Worm (Caenorhabditis elegans) whole organism, L3 larva: Measurements from ENCODE around the gene nhr-101.
A peak's percentile ranks its signal among the peaks of the same experiment; 100 is the strongest.

ENCODE experiments used
- R02D3.7 ChIP-seq: fragments of 150-350 bp; optimal IDR thresholded peaks from 2 replicates; lab custom pipeline; 2014; ENCODE audit warnings: missing biosample characterization, missing genetic modification characterization
- aly-2 ChIP-seq: fragments of 150-350 bp; optimal IDR thresholded peaks from 2 replicates; lab custom pipeline; 2014; ENCODE audit warnings: missing biosample characterization, missing genetic modification characterization
- ama-1 ChIP-seq: fragments of 150-350 bp; optimal IDR thresholded peaks from 2 replicates; lab custom pipeline; 2018
- ceh-16 ChIP-seq: sonication (generic microtip); optimal IDR thresholded peaks from 2 replicates; lab custom pipeline; 2017; ENCODE audit warnings: missing biosample characterization, missing genetic modification characterization
- ceh-28 ChIP-seq: fragments of 150-350 bp; optimal IDR thresholded peaks from 2 replicates; lab custom pipeline; 2014; ENCODE audit warnings: missing biosample characterization, missing genetic modification reagents, missing genetic modification characterization
- ceh-82 ChIP-seq: fragments of 150-350 bp; optimal IDR thresholded peaks from 2 replicates; lab custom pipeline; 2014; ENCODE audit warnings: missing biosample characterization, missing genetic modification characterization
- ceh-9 ChIP-seq: sonication (generic microtip); optimal IDR thresholded peaks from 2 replicates; lab custom pipeline; 2018; ENCODE audit warnings: missing biosample characterization, missing genetic modification characterization
- daf-12 ChIP-seq: fragments of 150-350 bp; optimal IDR thresholded peaks from 2 replicates; lab custom pipeline; 2014; ENCODE audit warnings: missing biosample characterization, missing genetic modification reagents, missing genetic modification characterization
- egl-27 ChIP-seq: sonication (generic microtip); optimal IDR thresholded peaks from 4 replicates; lab custom pipeline; 2017; ENCODE audit warnings: missing biosample characterization, missing genetic modification reagents, missing genetic modification characterization
- egl-5 ChIP-seq: fragments of 150-350 bp; optimal IDR thresholded peaks from 2 replicates; lab custom pipeline; 2017; ENCODE audit warnings: missing biosample characterization, missing genetic modification reagents, missing genetic modification characterization, inconsistent platforms
- elt-1 ChIP-seq: fragments of 150-350 bp; optimal IDR thresholded peaks from 2 replicates; lab custom pipeline; 2014; ENCODE audit warnings: missing biosample characterization, missing genetic modification characterization
- elt-2 ChIP-seq: sonication (generic microtip); optimal IDR thresholded peaks from 2 replicates; lab custom pipeline; 2016; ENCODE audit warnings: missing genetic modification reagents, mild to moderate bottlenecking, missing genetic modification characterization, missing compliant biosample characterization
- elt-3 ChIP-seq, 3 experiments: fragments of 150-350 bp in 1 of 3; sonication (generic microtip) in 2 of 3; optimal IDR thresholded peaks; 2 replicates in 2 of 3; 4 replicates in 1 of 3; lab custom pipeline; 2014 to 2017; ENCODE audit warnings: missing biosample characterization in 3 of 3, missing genetic modification characterization in 3 of 3
- eor-1 ChIP-seq, 2 experiments: fragments of 150-350 bp; optimal IDR thresholded peaks; 2 replicates each; lab custom pipeline; 2014 to 2018; ENCODE audit warnings: missing biosample characterization in 2 of 2, missing genetic modification characterization in 2 of 2
- fos-1 ChIP-seq: fragments of 150-350 bp; optimal IDR thresholded peaks from 2 replicates; lab custom pipeline; 2014; ENCODE audit warnings: missing biosample characterization, missing genetic modification characterization
- jun-1 ChIP-seq: fragments of 150-350 bp; optimal IDR thresholded peaks from 2 replicates; lab custom pipeline; 2014; ENCODE audit warnings: missing biosample characterization, missing genetic modification reagents, missing genetic modification characterization
- lin-15B ChIP-seq: fragments of 150-350 bp; optimal IDR thresholded peaks from 2 replicates; lab custom pipeline; 2014; ENCODE audit warnings: missing biosample characterization, missing genetic modification characterization
- lin-39 ChIP-seq: fragments of 150-350 bp; optimal IDR thresholded peaks from 2 replicates; lab custom pipeline; 2018; ENCODE audit warnings: missing biosample characterization, missing genetic modification reagents, missing genetic modification characterization
- lsy-12 ChIP-seq: sonication (generic microtip); optimal IDR thresholded peaks from 2 replicates; lab custom pipeline; 2016; ENCODE audit warnings: mild to moderate bottlenecking, missing genetic modification characterization, missing compliant biosample characterization
- mml-1 ChIP-seq: fragments of 150-350 bp; sonication (generic microtip); optimal IDR thresholded peaks from 3 replicates; lab custom pipeline; 2014; ENCODE audit warnings: missing biosample characterization, missing genetic modification characterization
- nfya-1 ChIP-seq: sonication (generic microtip); optimal IDR thresholded peaks from 2 replicates; lab custom pipeline; 2017; ENCODE audit warnings: missing genetic modification characterization, mild to moderate bottlenecking, missing compliant biosample characterization, antibody characterized with exemption, moderate library complexity; ENCODE audit not compliant: insufficient read depth
- nhr-11 ChIP-seq: fragments of 150-350 bp; optimal IDR thresholded peaks from 2 replicates; lab custom pipeline; 2014; ENCODE audit warnings: missing biosample characterization, missing genetic modification characterization
- nhr-23 ChIP-seq: fragments of 150-350 bp; optimal IDR thresholded peaks from 2 replicates; lab custom pipeline; 2014; ENCODE audit warnings: missing biosample characterization, missing genetic modification reagents, missing genetic modification characterization
- nhr-237 ChIP-seq: fragments of 150-350 bp; optimal IDR thresholded peaks from 2 replicates; lab custom pipeline; 2014; ENCODE audit warnings: missing biosample characterization, missing genetic modification characterization
- nhr-25 ChIP-seq: sonication (generic microtip); optimal IDR thresholded peaks from 2 replicates; lab custom pipeline; 2017; ENCODE audit warnings: missing biosample characterization, missing genetic modification characterization
- nhr-28 ChIP-seq: fragments of 150-350 bp; optimal IDR thresholded peaks from 2 replicates; lab custom pipeline; 2014; ENCODE audit warnings: missing biosample characterization, missing genetic modification characterization
- nhr-43 ChIP-seq: sonication (generic microtip); optimal IDR thresholded peaks from 2 replicates; lab custom pipeline; 2016; ENCODE audit warnings: mild to moderate bottlenecking, missing genetic modification characterization, missing compliant biosample characterization; ENCODE audit not compliant: poor library complexity, severe bottlenecking
- nhr-76 ChIP-seq: fragments of 150-350 bp; sonication (generic microtip); optimal IDR thresholded peaks from 5 replicates; lab custom pipeline; 2014; ENCODE audit warnings: missing biosample characterization, missing genetic modification characterization
- nhr-77 ChIP-seq: fragments of 150-350 bp; optimal IDR thresholded peaks from 2 replicates; lab custom pipeline; 2014; ENCODE audit warnings: missing biosample characterization, missing genetic modification characterization
- pha-4 ChIP-seq: fragments of 150-350 bp; optimal IDR thresholded peaks from 2 replicates; lab custom pipeline; 2014; ENCODE audit warnings: missing biosample characterization, missing genetic modification reagents, missing genetic modification characterization
- pqm-1 ChIP-seq: fragments of 150-350 bp; optimal IDR thresholded peaks from 2 replicates; lab custom pipeline; 2017; ENCODE audit warnings: missing biosample characterization, missing genetic modification characterization, inconsistent platforms
- sea-2 ChIP-seq: fragments of 150-350 bp; sonication (generic microtip); optimal IDR thresholded peaks from 4 replicates; lab custom pipeline; 2014; ENCODE audit warnings: missing biosample characterization, missing genetic modification reagents, missing genetic modification characterization
- skn-1 ChIP-seq: fragments of 150-350 bp; optimal IDR thresholded peaks from 2 replicates; lab custom pipeline; 2014; ENCODE audit warnings: missing biosample characterization, missing genetic modification characterization
- snpc-4 ChIP-seq: fragments of 150-350 bp; optimal IDR thresholded peaks from 2 replicates; lab custom pipeline; 2014; ENCODE audit warnings: missing biosample characterization, missing genetic modification characterization
- ztf-11 ChIP-seq: fragments of 150-350 bp; optimal IDR thresholded peaks from 2 replicates; lab custom pipeline; 2014; ENCODE audit warnings: missing biosample characterization, missing genetic modification characterization
- ztf-4 ChIP-seq: fragments of 150-350 bp; optimal IDR thresholded peaks from 2 replicates; lab custom pipeline; 2014; ENCODE audit warnings: missing biosample characterization, missing genetic modification characterization

Gene nhr-101

DNA sequence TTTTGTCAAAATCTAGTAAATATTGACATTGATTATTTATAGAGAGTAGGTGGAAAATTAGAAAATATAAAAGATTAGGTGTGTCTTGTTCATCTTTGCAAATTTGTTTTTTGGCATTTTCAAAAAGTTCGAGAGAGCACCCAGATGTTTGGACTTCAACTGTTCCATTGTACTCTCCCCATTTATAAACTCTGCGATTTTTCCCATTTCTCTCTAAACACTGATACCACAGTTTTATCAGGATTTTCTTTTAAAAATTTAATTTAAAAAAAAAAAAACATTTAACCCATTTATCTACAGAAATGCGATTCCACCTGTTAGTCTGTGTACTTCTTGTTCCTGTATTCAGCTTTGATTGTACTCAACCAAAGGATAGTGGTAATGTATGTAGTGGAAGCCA lies 42.7 kb downstream of the nhr-101 start, which contains the start of gene tag-290:
TSS of gene tag-290 (plus strand) at position 301 of the 400 bp plus-strand sequence.
- TF ChIP-seq nfya-1 (tag; lab: Kevin White, UChicago), result no peak
- peak; percentile 74 for TF ChIP-seq pha-4 (tag; lab: Kevin White, UChicago)
- TF ChIP-seq skn-1, result no peak

DNA sequence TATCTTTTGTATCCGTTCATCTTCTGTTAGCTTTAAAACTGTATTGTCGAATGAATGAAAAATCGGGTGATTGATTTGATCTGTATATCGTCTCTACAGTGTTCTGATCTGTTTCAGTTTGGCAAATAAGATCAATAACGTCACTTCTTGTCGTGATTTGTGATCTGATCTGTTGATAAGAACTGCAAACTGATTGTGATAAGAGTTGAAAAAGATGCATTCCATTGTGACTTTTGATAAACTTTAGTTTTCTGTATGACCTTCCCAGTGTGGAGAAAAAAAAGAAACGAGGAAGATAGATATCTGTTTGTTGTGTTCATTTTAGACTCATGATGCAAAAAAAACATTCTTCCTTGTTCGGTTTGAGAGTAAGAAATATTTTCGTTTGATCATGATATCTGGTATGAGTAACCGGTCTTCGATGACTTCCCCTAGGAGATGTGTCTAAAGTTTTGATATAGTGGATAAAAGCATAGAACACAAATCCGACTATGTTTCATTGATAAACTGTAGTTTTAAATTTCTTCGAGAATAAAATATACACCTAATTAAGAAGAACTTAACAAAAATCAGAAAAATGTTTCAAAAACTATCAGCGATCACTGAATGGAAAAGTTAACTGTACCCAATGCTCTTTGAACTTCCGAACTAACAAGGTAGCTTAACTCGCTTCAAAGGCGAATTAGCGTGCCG lies 44.7 kb downstream of the nhr-101 start:
- TF ChIP-seq elt-1 (tag; lab: Kevin White, UChicago), result peak; percentile 97
- TF ChIP-seq egl-5, result no peak
- TF ChIP-seq mml-1, result no peak
- TF ChIP-seq lin-39, result no peak
- no peak for TF ChIP-seq fos-1
- peak; percentile 36 for TF ChIP-seq pqm-1 (tag; lab: Kevin White, UChicago)
- no peak for TF ChIP-seq nhr-11 (tag; lab: Kevin White, UChicago)
- no peak for TF ChIP-seq nhr-77 (tag; lab: Kevin White, UChicago)
- TF ChIP-seq R02D3.7, result peak; percentile 30
- no peak for TF ChIP-seq daf-12 (tag; lab: Kevin White, UChicago)
- no peak for TF ChIP-seq lin-15B (tag; lab: Kevin White, UChicago)
- no peak for TF ChIP-seq jun-1
- TF ChIP-seq elt-2 (tag; lab: Kevin White, UChicago), result peak; percentile 65
- peak in 2 of 3 experiments; percentile 90 to 97 for TF ChIP-seq elt-3 (tag; optimal IDR thresholded peaks at IDR 0.05; lab: Kevin White, UChicago)
- TF ChIP-seq nhr-43, result peak; percentile 32
- no peak for TF ChIP-seq nhr-76 (tag; lab: Kevin White, UChicago)
- TF ChIP-seq aly-2 (tag; lab: Kevin White, UChicago), result no peak
- no peak for TF ChIP-seq ceh-9 (tag; lab: Kevin White, UChicago)
- TF ChIP-seq nhr-25 (tag; lab: Kevin White, UChicago), result peak; percentile 93
- TF ChIP-seq ztf-4 (tag; lab: Kevin White, UChicago), result no peak
- TF ChIP-seq ceh-28 (tag; lab: Kevin White, UChicago), result peak; percentile 28
- TF ChIP-seq egl-27, result no peak
- TF ChIP-seq nhr-23 (tag; lab: Kevin White, UChicago), result peak; percentile 80
- no peak for TF ChIP-seq snpc-4 (tag; lab: Kevin White, UChicago)
- TF ChIP-seq skn-1, result no peak
- TF ChIP-seq, all 47 proteins: peak for 9

DNA sequence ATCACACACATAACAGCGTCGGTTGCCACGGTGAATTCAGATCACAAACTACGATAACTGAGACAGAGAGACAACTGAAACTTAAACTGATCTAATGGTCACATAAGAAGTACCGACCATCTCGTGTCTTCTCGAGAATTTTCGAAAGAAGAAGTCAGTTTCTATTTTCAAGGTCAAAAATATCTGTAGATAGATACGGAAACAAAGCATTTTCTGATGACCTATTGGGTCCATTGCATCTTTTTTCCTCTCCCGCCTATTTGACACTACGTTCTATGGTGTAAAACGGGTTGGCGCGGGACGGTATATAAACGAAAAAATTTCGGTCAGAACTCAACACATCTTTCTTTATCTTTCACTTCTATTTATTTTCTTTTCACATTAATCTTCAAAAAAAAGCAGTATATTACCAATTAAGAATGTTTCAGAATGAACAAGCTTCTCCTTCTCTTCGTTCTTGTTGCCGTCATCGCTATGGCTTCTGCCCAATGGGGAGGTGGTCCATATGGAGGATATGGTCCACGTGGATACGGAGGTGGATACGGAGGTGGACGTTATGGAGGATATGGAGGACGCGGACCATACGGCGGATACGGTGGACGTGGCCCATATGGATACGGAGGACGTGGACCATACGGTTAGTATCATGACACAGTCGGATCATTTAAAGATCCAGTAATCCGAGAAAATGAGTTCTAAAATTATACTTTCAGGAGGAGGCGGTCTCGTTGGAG lies 45.8 kb downstream of the nhr-101 start, which contains the start of gene nlp-24:
TSS of gene nlp-24 (plus strand) at position 429 of the 734 bp plus-strand sequence.
- no peak for TF ChIP-seq egl-5
- no peak for TF ChIP-seq lsy-12 (tag; lab: Kevin White, UChicago)
- no peak for TF ChIP-seq lin-15B (tag; lab: Kevin White, UChicago)
- peak; percentile 61 for TF ChIP-seq nhr-43
- TF ChIP-seq ceh-16 (tag; lab: Kevin White, UChicago), result no peak
- peak; percentile 86 for TF ChIP-seq ama-1 (lab: Kevin White, UChicago)
- peak; percentile 91 for TF ChIP-seq elt-1 (tag; lab: Kevin White, UChicago)
- TF ChIP-seq ceh-28 (tag; lab: Kevin White, UChicago), result no peak
- TF ChIP-seq ceh-82 (tag; lab: Kevin White, UChicago), result no peak
- no peak for TF ChIP-seq ztf-11 (tag; lab: Kevin White, UChicago)
- TF ChIP-seq egl-27, result no peak
- peak; percentile 71 for TF ChIP-seq nhr-25 (tag; lab: Kevin White, UChicago)
- TF ChIP-seq nhr-23 (tag; lab: Kevin White, UChicago), result peak; percentile 70
- TF ChIP-seq sea-2, result no peak
- TF ChIP-seq lin-39, result no peak
- no peak for TF ChIP-seq ceh-9 (tag; lab: Kevin White, UChicago)
- no peak for TF ChIP-seq nhr-28
- TF ChIP-seq eor-1 (tag; optimal IDR thresholded peaks at IDR 0.05; lab: Kevin White, UChicago), result no peak
- no peak for TF ChIP-seq nhr-237
- TF ChIP-seq nfya-1 (tag; lab: Kevin White, UChicago), result peak; percentile 23
